Fruit fly (Drosophila melanogaster) whole organism, wandering third instar larva: ENCODE results near the gene Cht7.

Experiments used
- Abd-B ChIP-seq: fragments of >200 bp; optimal IDR thresholded peaks from 2 replicates; lab custom pipeline; 2017; ENCODE audit warnings: missing biosample characterization, missing genetic modification characterization
- CG32264 ChIP-seq: fragments of 200-800 bp; sonication (Bioruptor generic); optimal IDR thresholded peaks from 2 replicates; lab custom pipeline; 2016; ENCODE audit warnings: missing biosample characterization, missing genetic modification characterization
- CG9705 ChIP-seq: fragments of 200-800 bp; sonication (Bioruptor generic); optimal IDR thresholded peaks from 2 replicates; lab custom pipeline; 2018; ENCODE audit warnings: missing biosample characterization, mild to moderate bottlenecking, missing genetic modification characterization
- CrebA ChIP-seq: fragments of 200-800 bp; sonication (Bioruptor generic); optimal IDR thresholded peaks from 2 replicates; lab custom pipeline; 2016; ENCODE audit warnings: missing biosample characterization, mild to moderate bottlenecking, missing genetic modification characterization, borderline replicate concordance
- Dfd ChIP-seq: fragments of >200 bp; optimal IDR thresholded peaks from 2 replicates; lab custom pipeline; 2017; ENCODE audit warnings: missing biosample characterization, missing genetic modification characterization
- Dif ChIP-seq: fragments of 200-275, 200-300 bp; sonication (Bioruptor generic); optimal IDR thresholded peaks from 2 replicates; lab custom pipeline; 2018; ENCODE audit warnings: missing biosample characterization, missing genetic modification characterization; ENCODE audit not compliant: partially characterized antibody
- GATAd ChIP-seq: sonication (Bioruptor generic); optimal IDR thresholded peaks from 2 replicates; lab custom pipeline; 2016; ENCODE audit warnings: missing biosample characterization, missing genetic modification characterization
- HLH106 ChIP-seq: fragments of 200-800 bp; optimal IDR thresholded peaks from 3 replicates; lab custom pipeline; 2019; ENCODE audit warnings: missing biosample characterization, mild to moderate bottlenecking, missing genetic modification characterization, moderate library complexity
- Hnf4 ChIP-seq: fragments of 200-800 bp; sonication (Bioruptor generic); optimal IDR thresholded peaks from 2 replicates; lab custom pipeline; 2016; ENCODE audit warnings: missing biosample characterization, mild to moderate bottlenecking, missing genetic modification characterization
- Hr78 ChIP-seq: fragments of >200 bp; optimal IDR thresholded peaks from 2 replicates; lab custom pipeline; 2017; ENCODE audit warnings: missing biosample characterization, missing genetic modification characterization
- Hr83 ChIP-seq: fragments of 200-300 bp; sonication (Bioruptor generic); optimal IDR thresholded peaks from 2 replicates; lab custom pipeline; 2016; ENCODE audit warnings: missing biosample characterization, mild to moderate bottlenecking, missing genetic modification characterization, moderate library complexity; ENCODE audit not compliant: poor library complexity, severe bottlenecking
- Jra ChIP-seq: sonication (Bioruptor generic); optimal IDR thresholded peaks from 2 replicates; lab custom pipeline; 2016; ENCODE audit warnings: missing biosample characterization, missing genetic modification characterization
- Mio ChIP-seq: sonication (Bioruptor generic); optimal IDR thresholded peaks from 2 replicates; lab custom pipeline; 2016; ENCODE audit warnings: missing biosample characterization, missing genetic modification characterization
- Myc ChIP-seq: fragments of >200 bp; optimal IDR thresholded peaks from 2 replicates; lab custom pipeline; 2017
- N ChIP-seq: fragments of >200 bp; optimal IDR thresholded peaks from 2 replicates; lab custom pipeline; 2018; ENCODE audit warnings: missing biosample characterization, missing external identifiers, missing genetic modification characterization
- OdsH ChIP-seq: fragments of 200-800 bp; sonication (Bioruptor generic); optimal IDR thresholded peaks from 2 replicates; lab custom pipeline; 2016; ENCODE audit warnings: missing biosample characterization, mild to moderate bottlenecking, missing genetic modification characterization
- Rel ChIP-seq, 2 experiments: fragments of 200-800 bp; sonication (Bioruptor generic) in 1 of 2; optimal IDR thresholded peaks; 2 replicates in 1 of 2; 3 replicates in 1 of 2; lab custom pipeline; 2016 to 2019; ENCODE audit warnings: mild to moderate bottlenecking in 2 of 2, missing biosample characterization in 2 of 2, missing genetic modification characterization in 2 of 2, moderate library complexity in 1 of 2
- Sp1 ChIP-seq: fragments of 200-800 bp; sonication (Bioruptor generic); optimal IDR thresholded peaks from 3 replicates; lab custom pipeline; 2019; ENCODE audit warnings: missing biosample characterization, mild to moderate bottlenecking, missing genetic modification characterization, moderate library complexity
- Vsx2 ChIP-seq: fragments of 200-300, 225-300 bp; sonication (Bioruptor generic); optimal IDR thresholded peaks from 2 replicates; lab custom pipeline; 2018; ENCODE audit warnings: missing biosample characterization, missing genetic modification characterization; ENCODE audit not compliant: partially characterized antibody
- br ChIP-seq: fragments of 200-800 bp; sonication (Bioruptor generic); optimal IDR thresholded peaks from 2 replicates; lab custom pipeline; 2016; ENCODE audit warnings: missing biosample characterization, missing genetic modification characterization
- brk ChIP-seq: fragments of 200-800 bp; sonication (Bioruptor generic); optimal IDR thresholded peaks from 2 replicates; lab custom pipeline; 2016; ENCODE audit warnings: missing biosample characterization, mild to moderate bottlenecking, missing genetic modification characterization
- dl ChIP-seq, 2 experiments: fragments of 175-275, 200-275 bp in 1 of 2; fragments of 200-275 bp in 1 of 2; sonication (Bioruptor generic); optimal IDR thresholded peaks; lab custom pipeline; 2018; ENCODE audit warnings: mild to moderate bottlenecking in 2 of 2, missing biosample characterization in 2 of 2, missing genetic modification characterization in 2 of 2, moderate library complexity in 2 of 2; ENCODE audit not compliant: partially characterized antibody in 2 of 2, insufficient read depth in 1 of 2
- dmrt93B ChIP-seq: fragments of 200-800 bp; sonication (Bioruptor generic); optimal IDR thresholded peaks from 2 replicates; lab custom pipeline; 2018; ENCODE audit warnings: missing biosample characterization, mild to moderate bottlenecking, missing genetic modification characterization
- dsf ChIP-seq: sonication (Bioruptor generic); optimal IDR thresholded peaks from 2 replicates; lab custom pipeline; 2016; ENCODE audit warnings: missing biosample characterization, missing genetic modification characterization, borderline replicate concordance
- ey ChIP-seq: fragments of 200-800 bp; sonication (Bioruptor generic); optimal IDR thresholded peaks from 2 replicates; lab custom pipeline; 2016; ENCODE audit warnings: missing biosample characterization, missing genetic modification characterization
- foxo ChIP-seq, 2 experiments: fragments of 200-800 bp; sonication (Bioruptor generic); optimal IDR thresholded peaks; 2 replicates in 1 of 2; 3 replicates in 1 of 2; lab custom pipeline; 2016 to 2017; ENCODE audit warnings: missing biosample characterization in 2 of 2, missing genetic modification characterization in 2 of 2
- fru ChIP-seq: fragments of 200-800 bp; sonication (Bioruptor generic); optimal IDR thresholded peaks from 3 replicates; lab custom pipeline; 2016; ENCODE audit warnings: missing biosample characterization, mild to moderate bottlenecking, missing genetic modification characterization
- h ChIP-seq: fragments of 200-800 bp; sonication (Bioruptor generic); optimal IDR thresholded peaks from 3 replicates; lab custom pipeline; 2016; ENCODE audit warnings: missing biosample characterization, mild to moderate bottlenecking, missing genetic modification characterization
- jim ChIP-seq: fragments of 175-275, 200-325 bp; sonication (Bioruptor generic); optimal IDR thresholded peaks from 2 replicates; lab custom pipeline; 2016; ENCODE audit warnings: missing biosample characterization, mild to moderate bottlenecking, missing genetic modification characterization
- lola ChIP-seq: fragments of >200 bp; optimal IDR thresholded peaks from 2 replicates; lab custom pipeline; 2017; ENCODE audit warnings: missing biosample characterization, missing genetic modification characterization
- pan ChIP-seq: fragments of >200 bp; optimal IDR thresholded peaks from 2 replicates; lab custom pipeline; 2017
- psq ChIP-seq: fragments of 200-800 bp; sonication (Bioruptor generic); optimal IDR thresholded peaks from 3 replicates; lab custom pipeline; 2017; ENCODE audit warnings: missing biosample characterization, mild to moderate bottlenecking, missing genetic modification characterization, moderate library complexity
- rgr ChIP-seq: fragments of 200-800 bp; sonication (Bioruptor generic); optimal IDR thresholded peaks from 3 replicates; lab custom pipeline; 2016; ENCODE audit warnings: missing biosample characterization, mild to moderate bottlenecking, missing genetic modification characterization
- sage ChIP-seq: fragments of 200-800 bp; sonication (Bioruptor generic); optimal IDR thresholded peaks from 2 replicates; lab custom pipeline; 2016; ENCODE audit warnings: missing biosample characterization, mild to moderate bottlenecking, missing genetic modification characterization
- sv ChIP-seq: fragments of 200-800 bp; sonication (Bioruptor generic); optimal IDR thresholded peaks from 3 replicates; lab custom pipeline; 2016; ENCODE audit warnings: missing biosample characterization, missing genetic modification characterization
- tai ChIP-seq: sonication (Bioruptor generic); optimal IDR thresholded peaks from 2 replicates; lab custom pipeline; 2016; ENCODE audit warnings: missing biosample characterization, missing genetic modification characterization
- usp ChIP-seq: fragments of >200 bp; optimal IDR thresholded peaks from 2 replicates; lab custom pipeline; 2017; ENCODE audit warnings: missing biosample characterization, missing genetic modification characterization
- woc ChIP-seq: sonication (Bioruptor generic); optimal IDR thresholded peaks from 2 replicates; lab custom pipeline; 2016; ENCODE audit warnings: missing biosample characterization, mild to moderate bottlenecking, missing genetic modification characterization

Cht7 gene

dm6 chr3L:3050185-3050584, 56.6 kb downstream of the Cht7 start, which contains the start of gene CG32485:
TSS of gene CG32485 (plus strand) at chr3L:3050323.
- TF ChIP-seq lola (GFP tag; lab: Kevin White, UChicago) (no peak), jim (peak; percentile 54), Rel (GFP tag; optimal IDR thresholded peaks at IDR 0.05; lab: Kevin White, UChicago) (no peak), Rel (tag; optimal IDR thresholded peaks at IDR 0.05; lab: Kevin White, UChicago) (peak; percentile 90)

DNA sequence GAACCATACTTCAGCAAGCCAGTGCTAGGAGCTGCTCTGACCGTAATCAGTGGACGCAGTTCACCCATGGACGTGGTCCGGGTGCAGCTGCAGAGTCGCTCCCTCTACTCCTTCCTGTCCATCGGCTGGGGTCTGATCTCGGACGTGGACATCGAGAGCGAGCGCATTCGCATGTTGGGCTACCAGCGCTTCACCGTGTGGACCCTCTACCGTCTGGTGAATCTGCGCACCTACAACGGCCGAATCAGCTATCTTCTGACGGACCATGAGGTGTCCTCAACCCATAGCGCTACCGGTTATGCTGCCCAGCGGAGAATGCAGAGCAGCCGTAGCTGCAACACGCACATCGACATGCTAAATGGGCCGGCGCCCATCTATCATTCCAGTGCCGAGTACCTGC, 58.1 kb downstream of the Cht7 start:
- TF ChIP-seq jim (no peak), lola (GFP tag; lab: Kevin White, UChicago) (no peak), CrebA (GFP tag; lab: Kevin White, UChicago) (no peak), Jra (GFP tag; lab: Kevin White, UChicago) (no peak), Hr83 (GFP tag; lab: Kevin White, UChicago) (no peak), CG9705 (GFP tag; lab: Kevin White, UChicago) (no peak), Dfd (GFP tag; lab: Kevin White, UChicago) (no peak), dmrt93B (no peak), sv (GFP tag; lab: Kevin White, UChicago) (no peak), Rel (GFP tag; optimal IDR thresholded peaks at IDR 0.05; lab: Kevin White, UChicago) (no peak), Rel (tag; optimal IDR thresholded peaks at IDR 0.05; lab: Kevin White, UChicago) (no peak), Mio (no peak), Dif (GFP tag; lab: Kevin White, UChicago) (no peak), Hr78 (GFP tag; lab: Kevin White, UChicago) (no peak), GATAd (GFP tag; lab: Kevin White, UChicago) (no peak), h (GFP tag; lab: Kevin White, UChicago) (no peak), Sp1 (no peak), ey (GFP tag; lab: Kevin White, UChicago) (no peak), HLH106 (tag; lab: Kevin White, UChicago) (no peak), Vsx2 (GFP tag; lab: Kevin White, UChicago) (no peak)

DNA sequence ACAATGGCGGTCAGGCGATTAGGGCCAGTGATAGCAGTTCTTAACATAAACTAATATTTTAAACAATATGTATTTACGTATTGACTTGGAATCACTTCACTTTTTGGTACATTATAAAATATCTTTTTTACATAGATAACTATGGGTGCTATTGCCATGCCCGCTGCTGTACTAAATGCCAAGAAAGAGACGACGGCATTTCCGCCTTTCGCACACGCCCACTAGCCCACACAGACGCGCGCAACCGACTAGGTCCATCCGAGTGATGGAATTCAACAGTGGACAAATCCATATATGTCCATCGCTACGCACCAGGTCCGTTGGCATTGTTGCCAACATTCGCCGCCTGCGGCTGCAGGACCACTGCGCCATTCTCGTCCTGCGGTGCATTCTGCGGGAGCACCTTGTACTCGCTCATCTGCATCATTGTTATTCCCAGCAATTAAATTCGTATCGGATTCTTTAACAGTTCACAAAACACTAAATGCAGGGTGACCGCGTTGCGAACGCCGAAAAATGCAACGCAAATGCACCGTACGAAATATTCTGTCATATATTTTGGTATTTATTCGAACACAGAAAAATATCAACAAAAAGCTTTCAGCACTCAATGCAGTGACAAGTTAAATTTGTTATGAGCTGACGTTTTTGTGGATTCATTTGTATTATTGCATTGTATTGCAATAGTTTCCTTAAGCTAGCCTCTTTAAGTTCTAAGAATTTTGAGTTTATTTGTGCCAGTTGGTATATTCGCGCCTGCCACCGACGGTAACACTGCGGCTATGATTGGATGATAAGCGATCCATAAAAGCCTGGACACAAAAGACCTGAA, 60.2 kb downstream of the Cht7 start, which contains the start of the genes scramb2 and Sk2:
TSS of gene scramb2 (minus strand) at position 488 of the 832 bp plus-strand sequence.
TSS of gene Sk2 (plus strand) at position 763 of the 832 bp plus-strand sequence.
- TF ChIP-seq OdsH (GFP tag; lab: Kevin White, UChicago) (peak; percentile 94), br (GFP tag; lab: Kevin White, UChicago) (peak; percentile 93), Sp1 (peak; percentile 94), Mio (peak; percentile 82), rgr (peak; percentile 95), psq (GFP tag; lab: Kevin White, UChicago) (peak; percentile 87), CG32264 (GFP tag; lab: Kevin White, UChicago) (peak; percentile 75), lola (GFP tag; lab: Kevin White, UChicago) (no peak), dmrt93B (peak; percentile 92), GATAd (GFP tag; lab: Kevin White, UChicago) (peak; percentile 82), sage (GFP tag; lab: Kevin White, UChicago) (peak; percentile 94), Hr83 (GFP tag; lab: Kevin White, UChicago) (peak; percentile 80), brk (GFP tag; lab: Kevin White, UChicago) (no peak), Dif (GFP tag; lab: Kevin White, UChicago) (peak; percentile 44), Myc (peak; percentile 24), Vsx2 (GFP tag; lab: Kevin White, UChicago) (no peak), Dfd (GFP tag; lab: Kevin White, UChicago) (no peak), dsf (GFP tag; lab: Kevin White, UChicago) (peak; percentile 59), h (GFP tag; lab: Kevin White, UChicago) (peak; percentile 97), Hnf4 (GFP tag; lab: Kevin White, UChicago) (peak; percentile 93), CrebA (GFP tag; lab: Kevin White, UChicago) (no peak), foxo (GFP tag; optimal IDR thresholded peaks at IDR 0.05; lab: Kevin White, UChicago) (peak; percentile 39 to 96), fru (peak; percentile 86), ey (GFP tag; lab: Kevin White, UChicago) (peak; percentile 91), woc (GFP tag; lab: Kevin White, UChicago) (peak; percentile 62), jim (peak; percentile 28), Abd-B (no peak), HLH106 (tag; lab: Kevin White, UChicago) (peak; percentile 92), Hr78 (GFP tag; lab: Kevin White, UChicago) (no peak), sv (GFP tag; lab: Kevin White, UChicago) (peak; percentile 84), dl (GFP tag; optimal IDR thresholded peaks at IDR 0.05; lab: Kevin White, UChicago; ENCODE audit: insufficient read depth in 1 of 2, partially characterized antibody in 2 of 2) (no peak), N (GFP tag; lab: Kevin White, UChicago) (no peak), CG9705 (GFP tag; lab: Kevin White, UChicago) (peak; percentile 92), Jra (GFP tag; lab: Kevin White, UChicago) (peak; percentile 85), tai (GFP tag; lab: Kevin White, UChicago) (no peak), usp (GFP tag; lab: Kevin White, UChicago) (no peak), Rel (GFP tag; optimal IDR thresholded peaks at IDR 0.05; lab: Kevin White, UChicago) (peak; percentile 86), Rel (tag; optimal IDR thresholded peaks at IDR 0.05; lab: Kevin White, UChicago) (peak; percentile 75), pan (lab: Kevin White, UChicago) (no peak)
